Worm (Caenorhabditis elegans) whole organism, L4 larva: ENCODE measurements around the gene sto-3.

Experiments
- D1046.2 ChIP-seq: fragments of 200-800 bp; sonication (Bioruptor generic); IDR thresholded peaks from 2 replicates; pipeline ENCODE4 v1.3.6; 2022; ENCODE audit warnings: missing genetic modification characterization, missing compliant biosample characterization
- F10B5.3 ChIP-seq: sonication (generic microtip); optimal IDR thresholded peaks from 2 replicates; lab custom pipeline; 2016; ENCODE audit warnings: mild to moderate bottlenecking, missing genetic modification characterization, missing compliant biosample characterization
- F37D6.2 ChIP-seq: sonication (generic microtip); optimal IDR thresholded peaks from 2 replicates; lab custom pipeline; 2016; ENCODE audit warnings: mild to moderate bottlenecking, missing genetic modification characterization, missing compliant biosample characterization
- T20F7.1 ChIP-seq: fragments of 200-800 bp; sonication (Bioruptor generic); optimal IDR thresholded peaks from 2 replicates; lab custom pipeline; 2018; ENCODE audit warnings: mild to moderate bottlenecking, missing genetic modification characterization, missing compliant biosample characterization
- aha-1 ChIP-seq: fragments of 150-350 bp; peaks from one replicate; lab custom pipeline; 2014; ENCODE audit warnings: missing biosample characterization, missing genetic modification characterization
- arid-1 ChIP-seq: fragments of 200-800 bp; sonication (Bioruptor generic); conservative IDR thresholded peaks from 2 replicates; pipeline ENCODE4 v1.3.6; 2022; ENCODE audit warnings: missing genetic modification reagents, missing genetic modification characterization, missing compliant biosample characterization
- attf-4 ChIP-seq: sonication (generic microtip); optimal IDR thresholded peaks from 3 replicates; lab custom pipeline; 2017; ENCODE audit warnings: missing biosample characterization, missing genetic modification characterization
- ceh-28 ChIP-seq: fragments of 150-350 bp; optimal IDR thresholded peaks from 2 replicates; lab custom pipeline; 2014; ENCODE audit warnings: missing biosample characterization, missing genetic modification reagents, missing genetic modification characterization
- ceh-44 ChIP-seq: fragments of 200-800 bp; sonication (Bioruptor generic); IDR thresholded peaks from 2 replicates; pipeline ENCODE4 v1.3.6; 2022; ENCODE audit warnings: missing genetic modification reagents, missing genetic modification characterization, missing compliant biosample characterization
- ces-1 ChIP-seq: fragments of 150-350 bp; sonication (generic microtip); optimal IDR thresholded peaks from 4 replicates; lab custom pipeline; 2014; ENCODE audit warnings: missing biosample characterization, missing genetic modification reagents, missing genetic modification characterization
- ctbp-1 ChIP-seq: fragments of 200-800 bp; sonication (Bioruptor generic); IDR thresholded peaks from 2 replicates; pipeline ENCODE4 v1.3.6; 2022; ENCODE audit warnings: missing genetic modification reagents, missing genetic modification characterization, missing compliant biosample characterization
- daf-16 ChIP-seq, 3 experiments: sonication (generic microtip); optimal IDR thresholded peaks; 2 replicates each; lab custom pipeline; 2016 to 2017; ENCODE audit warnings: missing genetic modification characterization in 3 of 3, missing genetic modification reagents in 3 of 3, mild to moderate bottlenecking in 2 of 3, missing compliant biosample characterization in 2 of 3, missing biosample characterization in 1 of 3, moderate library complexity in 1 of 3
- daf-19 ChIP-seq: fragments of 200-800 bp; sonication (Bioruptor generic); conservative IDR thresholded peaks from 2 replicates; pipeline ENCODE4 v1.3.6; 2022; ENCODE audit warnings: missing genetic modification characterization, missing compliant biosample characterization
- dmd-6 ChIP-seq: fragments of 200-800 bp; sonication (Bioruptor generic); IDR thresholded peaks from 2 replicates; pipeline ENCODE4 v1.3.6; 2022; ENCODE audit warnings: missing genetic modification reagents, missing genetic modification characterization, missing compliant biosample characterization
- dve-1 ChIP-seq: sonication (generic microtip); optimal IDR thresholded peaks from 2 replicates; lab custom pipeline; 2017; ENCODE audit warnings: antibody characterized with exemption, mild to moderate bottlenecking, missing genetic modification characterization, missing compliant biosample characterization; ENCODE audit not compliant: insufficient read depth
- egl-27 ChIP-seq: sonication (generic microtip); optimal IDR thresholded peaks from 3 replicates; lab custom pipeline; 2017; ENCODE audit warnings: missing biosample characterization, missing genetic modification reagents, missing genetic modification characterization
- hlh-30 ChIP-seq: sonication (generic microtip); optimal IDR thresholded peaks from 2 replicates; lab custom pipeline; 2017; ENCODE audit warnings: antibody characterized with exemption, mild to moderate bottlenecking, missing genetic modification characterization, missing compliant biosample characterization; ENCODE audit not compliant: insufficient read depth
- jun-1 ChIP-seq: fragments of 150-350 bp; optimal IDR thresholded peaks from 2 replicates; lab custom pipeline; 2014; ENCODE audit warnings: missing biosample characterization, missing genetic modification reagents, missing genetic modification characterization
- lin-13 ChIP-seq: fragments of 150-350 bp; optimal IDR thresholded peaks from 2 replicates; lab custom pipeline; 2014; ENCODE audit warnings: missing biosample characterization, missing genetic modification reagents, missing genetic modification characterization
- lin-15B ChIP-seq: fragments of 150-350 bp; sonication (generic microtip); optimal IDR thresholded peaks from 3 replicates; lab custom pipeline; 2014; ENCODE audit warnings: missing biosample characterization, missing genetic modification characterization
- lin-29 ChIP-seq: fragments of 200-800 bp; sonication (Bioruptor generic); IDR thresholded peaks from 2 replicates; pipeline ENCODE4 v1.3.6; 2022; ENCODE audit warnings: missing genetic modification reagents, missing genetic modification characterization, missing compliant biosample characterization
- lin-39 ChIP-seq: fragments of 150-350 bp; optimal IDR thresholded peaks from 2 replicates; lab custom pipeline; 2014; ENCODE audit warnings: missing biosample characterization, missing genetic modification reagents, missing genetic modification characterization
- mdl-1 ChIP-seq, 2 experiments: fragments of 150-350 bp in 1 of 2; sonication (generic microtip) in 1 of 2; optimal IDR thresholded peaks; 2 replicates each; lab custom pipeline; 2014 to 2017; ENCODE audit warnings: missing biosample characterization in 2 of 2, missing genetic modification characterization in 2 of 2
- mes-2 ChIP-seq: sonication (generic microtip); optimal IDR thresholded peaks from 2 replicates; lab custom pipeline; 2016; ENCODE audit warnings: missing genotype, mild to moderate bottlenecking, missing genetic modification characterization, missing compliant biosample characterization; ENCODE audit not compliant: poor library complexity, severe bottlenecking
- nhr-111 ChIP-seq: fragments of 200-800 bp; sonication (Bioruptor generic); optimal IDR thresholded peaks from 2 replicates; lab custom pipeline; 2018; ENCODE audit warnings: mild to moderate bottlenecking, missing genetic modification characterization, missing compliant biosample characterization
- nhr-42 ChIP-seq: fragments of 200-800 bp; sonication (Bioruptor generic); IDR thresholded peaks from 2 replicates; pipeline ENCODE4 v1.3.6; 2022; ENCODE audit warnings: missing genetic modification characterization, missing compliant biosample characterization
- nhr-48 ChIP-seq: sonication (generic microtip); optimal IDR thresholded peaks from 2 replicates; lab custom pipeline; 2016; ENCODE audit warnings: mild to moderate bottlenecking, missing genetic modification characterization, missing compliant biosample characterization
- nhr-77 ChIP-seq: fragments of 150-350 bp; optimal IDR thresholded peaks from 2 replicates; lab custom pipeline; 2014; ENCODE audit warnings: missing biosample characterization, missing genetic modification characterization
- php-3 ChIP-seq: fragments of 200-800 bp; sonication (Bioruptor generic); IDR thresholded peaks from 2 replicates; pipeline ENCODE4 v1.3.6; 2022; ENCODE audit warnings: missing genetic modification reagents, missing genetic modification characterization, missing compliant biosample characterization
- snpc-4 ChIP-seq: fragments of 150-350 bp; optimal IDR thresholded peaks from 2 replicates; lab custom pipeline; 2014; ENCODE audit warnings: missing biosample characterization, missing genetic modification characterization
- spr-1 ChIP-seq: sonication (generic microtip); optimal IDR thresholded peaks from 2 replicates; lab custom pipeline; 2016; ENCODE audit warnings: mild to moderate bottlenecking, missing genetic modification characterization, missing compliant biosample characterization
- spr-3 ChIP-seq: fragments of 200-800 bp; sonication (Bioruptor generic); optimal IDR thresholded peaks from 2 replicates; lab custom pipeline; 2018; ENCODE audit warnings: mild to moderate bottlenecking, missing genetic modification characterization, missing compliant biosample characterization
- unc-62 ChIP-seq, 3 experiments: fragments of 150-350 bp in 1 of 3; sonication (generic microtip); optimal IDR thresholded peaks in 2 of 3; peaks in 1 of 3; 1 replicate in 1 of 3; 2 replicates in 2 of 3; lab custom pipeline; 2014 to 2017; ENCODE audit warnings: missing biosample characterization in 3 of 3, missing genetic modification characterization in 3 of 3, missing genetic modification reagents in 3 of 3, missing genotype in 1 of 3
- vab-7 ChIP-seq: fragments of 200-800 bp; sonication (Bioruptor generic); IDR thresholded peaks from 2 replicates; pipeline ENCODE4 v1.3.6; 2022; ENCODE audit warnings: missing genetic modification reagents, missing genetic modification characterization, missing compliant biosample characterization
- zfp-3 ChIP-seq: fragments of 200-800 bp; sonication (Bioruptor generic); conservative IDR thresholded peaks from 2 replicates; pipeline ENCODE4 v1.3.6; 2022; ENCODE audit warnings: missing genetic modification reagents, missing genetic modification characterization, missing compliant biosample characterization
- zip-2 ChIP-seq: fragments of 150-350 bp; optimal IDR thresholded peaks from 2 replicates; lab custom pipeline; 2014; ENCODE audit warnings: missing biosample characterization, missing genetic modification characterization

sto-3 gene

ce11 chrX:11627013-11627412 lies 5.1 kb upstream of the sto-3 start, which contains the start of gene twk-44:
Gene twk-44 (minus strand): TSS chrX:11627113.
- TF ChIP-seq unc-62 (GFP tag; optimal IDR thresholded peaks at IDR 0.05 in 1 of 2; lab: Kevin White, UChicago) (peak in 1 of 2 experiments; percentile 9), unc-62 (tag; optimal IDR thresholded peaks at IDR 0.05; lab: Kevin White, UChicago) (no peak), php-3 (GFP tag; lab: Robert Waterston, UW) (no peak)

- TF ChIP-seq daf-19 (GFP tag; lab: Robert Waterston, UW) (no peak), lin-13 (GFP tag; lab: Kevin White, UChicago) (no peak), nhr-42 (GFP tag; lab: Robert Waterston, UW) (no peak), zfp-3 (GFP tag; lab: Robert Waterston, UW) (no peak), ces-1 (GFP tag; lab: Kevin White, UChicago) (no peak), D1046.2 (GFP tag; lab: Robert Waterston, UW) (no peak), aha-1 (tag; lab: Kevin White, UChicago) (peak; percentile 91)
- TF ChIP-seq, all 104 proteins: peak for 1
These were observed 2.7 kb upstream of the sto-3 start for ce11 chrX:11624621-11625020.

ce11 chrX:11623442-11623841 lies 1.5 kb upstream of the sto-3 start:
- TF ChIP-seq egl-27 (tag; lab: Kevin White, UChicago) (no peak), jun-1 (tag; lab: Kevin White, UChicago) (no peak), vab-7 (GFP tag; lab: Robert Waterston, UW) (no peak), D1046.2 (GFP tag; lab: Robert Waterston, UW) (no peak), hlh-30 (tag; lab: Kevin White, UChicago) (no peak), F10B5.3 (tag; lab: Kevin White, UChicago) (no peak), attf-4 (no peak), lin-15B (tag; lab: Kevin White, UChicago) (no peak), nhr-111 (no peak), spr-3 (GFP tag; lab: Kevin White, UChicago) (no peak), ctbp-1 (GFP tag; lab: Robert Waterston, UW) (no peak), T20F7.1 (GFP tag; lab: Kevin White, UChicago) (no peak), mes-2 (tag; lab: Kevin White, UChicago) (no peak)

- TF ChIP-seq arid-1 (GFP tag; lab: Robert Waterston, UW): no peak
- TF ChIP-seq lin-29 (GFP tag; lab: Robert Waterston, UW): no peak
- TF ChIP-seq unc-62 (GFP tag; optimal IDR thresholded peaks at IDR 0.05 in 1 of 2; lab: Kevin White, UChicago): peak in 1 of 2 experiments; percentile 62
- TF ChIP-seq unc-62 (tag; optimal IDR thresholded peaks at IDR 0.05; lab: Kevin White, UChicago): no peak
These were observed 4.5 kb downstream of the sto-3 start, which contains the start of gene F52D10.4 for ce11 chrX:11617387-11617786. Gene F52D10.4 (plus strand): TSS chrX:11617470.

- no peak for TF ChIP-seq ceh-28 (tag; lab: Kevin White, UChicago)
- TF ChIP-seq ceh-44 (GFP tag; lab: Robert Waterston, UW): no peak
- TF ChIP-seq ces-1 (GFP tag; lab: Kevin White, UChicago): no peak
- TF ChIP-seq mdl-1 (tag; optimal IDR thresholded peaks at IDR 0.05; lab: Kevin White, UChicago): no peak
- no peak for TF ChIP-seq F37D6.2 (tag; lab: Kevin White, UChicago)
- peak in 1 of 2 experiments; percentile 71 for TF ChIP-seq daf-16 (GFP tag; optimal IDR thresholded peaks at IDR 0.05; lab: Kevin White, UChicago)
- TF ChIP-seq daf-16 (tag; optimal IDR thresholded peaks at IDR 0.05; lab: Kevin White, UChicago): no peak
- TF ChIP-seq spr-1 (tag; lab: Kevin White, UChicago): no peak
- TF ChIP-seq dmd-6: peak; percentile 81
- TF ChIP-seq lin-39 (tag; lab: Kevin White, UChicago): no peak
- no peak for TF ChIP-seq snpc-4 (tag; lab: Kevin White, UChicago)
- peak; percentile 60 for TF ChIP-seq nhr-48 (tag; lab: Kevin White, UChicago)
- TF ChIP-seq T20F7.1 (GFP tag; lab: Kevin White, UChicago): peak; percentile 24
- peak; percentile 64 for TF ChIP-seq dve-1
- TF ChIP-seq php-3 (GFP tag; lab: Robert Waterston, UW): no peak
- TF ChIP-seq zip-2 (tag; lab: Kevin White, UChicago): no peak
- TF ChIP-seq nhr-77 (tag; lab: Kevin White, UChicago): no peak
These were observed 13.7 kb downstream of the sto-3 start for ce11 chrX:11608110-11608759.
